Worm (Caenorhabditis elegans) whole organism, late embryonic: Measurements from ENCODE around the gene coq-8.

ENCODE experiments used
- C08G9.2 ChIP-seq: sonication (generic microtip); optimal IDR thresholded peaks from 2 replicates; lab custom pipeline; 2016; ENCODE audit warnings: mild to moderate bottlenecking, missing genetic modification characterization, moderate library complexity, missing compliant biosample characterization
- C38D4.7 ChIP-seq: fragments of 200-800 bp; sonication (Bioruptor generic); optimal IDR thresholded peaks from 2 replicates; lab custom pipeline; 2018; ENCODE audit warnings: mild to moderate bottlenecking, missing genetic modification characterization, moderate library complexity, missing compliant biosample characterization
- K02D7.2 ChIP-seq: sonication (generic microtip); optimal IDR thresholded peaks from 2 replicates; lab custom pipeline; 2017; ENCODE audit warnings: mild to moderate bottlenecking, missing genetic modification characterization, missing compliant biosample characterization
- K09A11.1 ChIP-seq: sonication (generic microtip); optimal IDR thresholded peaks from 2 replicates; lab custom pipeline; 2017; ENCODE audit warnings: antibody characterized with exemption, mild to moderate bottlenecking, missing genetic modification characterization, missing compliant biosample characterization; ENCODE audit not compliant: insufficient read depth
- T23F11.4 ChIP-seq: fragments of 200-800 bp; sonication (Bioruptor generic); optimal IDR thresholded peaks from 2 replicates; lab custom pipeline; 2018; ENCODE audit warnings: mild to moderate bottlenecking, missing genetic modification characterization, missing compliant biosample characterization
- ceh-2 ChIP-seq: sonication (generic microtip); optimal IDR thresholded peaks from 2 replicates; lab custom pipeline; 2016; ENCODE audit warnings: missing genotype, missing genetic modification characterization, missing compliant biosample characterization
- ceh-24 ChIP-seq: sonication (generic microtip); optimal IDR thresholded peaks from 2 replicates; lab custom pipeline; 2016; ENCODE audit warnings: mild to moderate bottlenecking, missing genetic modification characterization, missing compliant biosample characterization
- ceh-30 ChIP-seq: fragments of 150-350 bp; optimal IDR thresholded peaks from 2 replicates; lab custom pipeline; 2014; ENCODE audit warnings: missing biosample characterization, missing genetic modification characterization
- ceh-31 ChIP-seq: sonication (generic microtip); optimal IDR thresholded peaks from 2 replicates; lab custom pipeline; 2016; ENCODE audit warnings: missing genetic modification characterization, missing compliant biosample characterization
- ceh-45 ChIP-seq: fragments of 200-800 bp; sonication (Bioruptor generic); IDR thresholded peaks from 2 replicates; pipeline ENCODE4 v1.3.6; 2022; ENCODE audit warnings: missing genetic modification reagents, missing genetic modification characterization, missing compliant biosample characterization
- ceh-48 ChIP-seq: sonication (generic microtip); optimal IDR thresholded peaks from 2 replicates; lab custom pipeline; 2016; ENCODE audit warnings: missing genetic modification characterization, inconsistent platforms, missing compliant biosample characterization
- ceh-6 ChIP-seq: fragments of 200-800 bp; sonication (Bioruptor generic); optimal IDR thresholded peaks from 2 replicates; lab custom pipeline; 2018; ENCODE audit warnings: mild to moderate bottlenecking, missing genetic modification characterization, missing compliant biosample characterization
- ceh-9 ChIP-seq: sonication (generic microtip); optimal IDR thresholded peaks from 2 replicates; lab custom pipeline; 2016; ENCODE audit warnings: mild to moderate bottlenecking, missing genetic modification characterization, inconsistent platforms, missing compliant biosample characterization
- che-1 ChIP-seq: sonication (generic microtip); optimal IDR thresholded peaks from 2 replicates; lab custom pipeline; 2016; ENCODE audit warnings: mild to moderate bottlenecking, missing genetic modification characterization, missing compliant biosample characterization
- dve-1 ChIP-seq: sonication (generic microtip); optimal IDR thresholded peaks from 2 replicates; lab custom pipeline; 2017; ENCODE audit warnings: antibody characterized with exemption, mild to moderate bottlenecking, missing genetic modification characterization, missing compliant biosample characterization
- elt-4 ChIP-seq: sonication (generic microtip); optimal IDR thresholded peaks from 2 replicates; lab custom pipeline; 2016; ENCODE audit warnings: missing genetic modification characterization, missing compliant biosample characterization
- eyg-1 ChIP-seq: sonication (generic microtip); optimal IDR thresholded peaks from 2 replicates; lab custom pipeline; 2016; ENCODE audit warnings: missing genotype, missing genetic modification characterization, missing compliant biosample characterization
- fax-1 ChIP-seq: sonication (generic microtip); optimal IDR thresholded peaks from 2 replicates; lab custom pipeline; 2016; ENCODE audit warnings: missing genotype, missing genetic modification characterization, missing compliant biosample characterization
- fkh-6 ChIP-seq: sonication (generic microtip); optimal IDR thresholded peaks from 2 replicates; lab custom pipeline; 2016; ENCODE audit warnings: missing genetic modification characterization, missing compliant biosample characterization
- gmeb-2 ChIP-seq: sonication (generic microtip); optimal IDR thresholded peaks from 2 replicates; lab custom pipeline; 2016; ENCODE audit warnings: missing genetic modification characterization, inconsistent platforms, missing compliant biosample characterization
- hlh-13 ChIP-seq: fragments of 200-800 bp; sonication (Bioruptor generic); optimal IDR thresholded peaks from 2 replicates; lab custom pipeline; 2018; ENCODE audit warnings: mild to moderate bottlenecking, missing genetic modification characterization, missing compliant biosample characterization
- hlh-6 ChIP-seq: sonication (generic microtip); optimal IDR thresholded peaks from 2 replicates; lab custom pipeline; 2016; ENCODE audit warnings: missing genotype, missing genetic modification characterization, missing compliant biosample characterization
- lim-6 ChIP-seq: sonication (generic microtip); optimal IDR thresholded peaks from 2 replicates; lab custom pipeline; 2016; ENCODE audit warnings: missing genetic modification characterization, missing compliant biosample characterization
- lin-11 ChIP-seq: fragments of 200-800 bp; sonication (Bioruptor generic); optimal IDR thresholded peaks from 2 replicates; lab custom pipeline; 2018; ENCODE audit warnings: mild to moderate bottlenecking, missing genetic modification characterization, missing compliant biosample characterization
- madf-2 ChIP-seq: sonication (generic microtip); optimal IDR thresholded peaks from 2 replicates; lab custom pipeline; 2017; ENCODE audit warnings: missing genetic modification characterization, missing compliant biosample characterization
- mec-3 ChIP-seq: sonication (generic microtip); optimal IDR thresholded peaks from 2 replicates; lab custom pipeline; 2016; ENCODE audit warnings: borderline replicate concordance, missing genetic modification characterization, missing compliant biosample characterization
- nfya-1 ChIP-seq: sonication (generic microtip); optimal IDR thresholded peaks from 2 replicates; lab custom pipeline; 2017; ENCODE audit warnings: missing genetic modification characterization, mild to moderate bottlenecking, missing compliant biosample characterization, antibody characterized with exemption, moderate library complexity
- nhr-11 ChIP-seq: fragments of 150-350 bp; optimal IDR thresholded peaks from 2 replicates; lab custom pipeline; 2014; ENCODE audit warnings: missing biosample characterization, missing genetic modification characterization
- npax-4 ChIP-seq: sonication (generic microtip); optimal IDR thresholded peaks from 2 replicates; lab custom pipeline; 2016; ENCODE audit warnings: missing genetic modification characterization, missing compliant biosample characterization
- odd-2 ChIP-seq: sonication (generic microtip); optimal IDR thresholded peaks from 2 replicates; lab custom pipeline; 2017; ENCODE audit warnings: antibody characterized with exemption, mild to moderate bottlenecking, missing genetic modification characterization, missing compliant biosample characterization
- pat-9 ChIP-seq: fragments of 200-800 bp; sonication (Bioruptor generic); optimal IDR thresholded peaks from 2 replicates; lab custom pipeline; 2018; ENCODE audit warnings: mild to moderate bottlenecking, missing genetic modification characterization, moderate library complexity, missing compliant biosample characterization
- pax-1 ChIP-seq: fragments of 150-350 bp; optimal IDR thresholded peaks from 2 replicates; lab custom pipeline; 2014; ENCODE audit warnings: missing biosample characterization, missing genetic modification characterization
- pha-4 ChIP-seq: fragments of 150-350 bp; optimal IDR thresholded peaks from 2 replicates; lab custom pipeline; 2018; ENCODE audit warnings: missing biosample characterization, missing genetic modification reagents, missing genetic modification characterization
- ref-2 ChIP-seq: sonication (generic microtip); optimal IDR thresholded peaks from 2 replicates; lab custom pipeline; 2016; ENCODE audit warnings: missing genetic modification characterization, missing compliant biosample characterization
- sox-4 ChIP-seq: sonication (generic microtip); optimal IDR thresholded peaks from 2 replicates; lab custom pipeline; 2017; ENCODE audit warnings: mild to moderate bottlenecking, missing genetic modification characterization, inconsistent platforms, missing compliant biosample characterization
- syd-9 ChIP-seq: sonication (generic microtip); optimal IDR thresholded peaks from 2 replicates; lab custom pipeline; 2016; ENCODE audit warnings: mild to moderate bottlenecking, missing genetic modification characterization, moderate library complexity, missing compliant biosample characterization

coq-8 gene

ce11 chrIII:4899728-4900127, 36.5 kb downstream of the coq-8 start (continued):
- TF ChIP-seq nhr-11 (tag; lab: Kevin White, UChicago): no peak
- TF ChIP-seq pax-1 (tag; lab: Kevin White, UChicago): peak; percentile 45
- peak; percentile 70 for TF ChIP-seq ceh-2 (tag; lab: Kevin White, UChicago)
- no peak for TF ChIP-seq elt-4 (tag; lab: Kevin White, UChicago)
- no peak for TF ChIP-seq npax-4 (tag; lab: Kevin White, UChicago)
- peak; percentile 10 for TF ChIP-seq gmeb-2 (tag; lab: Kevin White, UChicago)
- peak; percentile 97 for TF ChIP-seq nfya-1 (tag; lab: Kevin White, UChicago)
- TF ChIP-seq sox-4 (tag; lab: Kevin White, UChicago): no peak
- peak; percentile 63 for TF ChIP-seq madf-2 (tag; lab: Kevin White, UChicago)
- TF ChIP-seq odd-2 (tag; lab: Kevin White, UChicago): no peak
- TF ChIP-seq pat-9 (tag; lab: Kevin White, UChicago): peak; percentile 46
- TF ChIP-seq K09A11.1 (tag; lab: Kevin White, UChicago): peak; percentile 33
- TF ChIP-seq che-1 (tag; lab: Kevin White, UChicago): no peak
- no peak for TF ChIP-seq hlh-13
- TF ChIP-seq ceh-24 (tag; lab: Kevin White, UChicago): no peak
- TF ChIP-seq hlh-6 (tag; lab: Kevin White, UChicago): peak; percentile 37
- TF ChIP-seq eyg-1 (tag; lab: Kevin White, UChicago): peak; percentile 25
- peak; percentile 40 for TF ChIP-seq T23F11.4 (GFP tag; lab: Kevin White, UChicago)
- peak; percentile 23 for TF ChIP-seq ceh-48 (tag; lab: Kevin White, UChicago)
- TF ChIP-seq pha-4 (tag; lab: Kevin White, UChicago): no peak
- no peak for TF ChIP-seq ceh-9 (tag; lab: Kevin White, UChicago)
- peak; percentile 53 for TF ChIP-seq ceh-6 (GFP tag; lab: Kevin White, UChicago)
- no peak for TF ChIP-seq fax-1 (tag; lab: Kevin White, UChicago)
- TF ChIP-seq K02D7.2 (tag; lab: Kevin White, UChicago): no peak
- peak; percentile 54 for TF ChIP-seq fkh-6 (tag; lab: Kevin White, UChicago)
- peak; percentile 70 for TF ChIP-seq syd-9 (tag; lab: Kevin White, UChicago)
- peak; percentile 96 for TF ChIP-seq ref-2 (tag; lab: Kevin White, UChicago)
- no peak for TF ChIP-seq ceh-45 (GFP tag; lab: Robert Waterston, UW)
- TF ChIP-seq ceh-30 (tag; lab: Kevin White, UChicago): peak; percentile 5
- TF ChIP-seq lin-11 (tag; lab: Kevin White, UChicago): no peak
- TF ChIP-seq lim-6 (tag; lab: Kevin White, UChicago): peak; percentile 79
- no peak for TF ChIP-seq mec-3 (tag; lab: Kevin White, UChicago)
- TF ChIP-seq C08G9.2 (tag; lab: Kevin White, UChicago): peak; percentile 60
- peak; percentile 93 for TF ChIP-seq dve-1 (tag; lab: Kevin White, UChicago)
- peak; percentile 98 for TF ChIP-seq ceh-31 (tag; lab: Kevin White, UChicago)

- TF ChIP-seq elt-4 (tag; lab: Kevin White, UChicago) (no peak), ceh-30 (tag; lab: Kevin White, UChicago) (no peak), ceh-2 (tag; lab: Kevin White, UChicago) (no peak)
Observed at ce11 chrIII:4900260-4900659, 37.0 kb downstream of the coq-8 start, which contains the start of gene tag-340. TSS of gene tag-340 (plus strand) at chrIII:4900508.

- no peak for TF ChIP-seq C38D4.7
Observed at ce11 chrIII:4903784-4904183, 40.6 kb downstream of the coq-8 start, which contains the start of gene kbp-2. TSS of gene kbp-2 (minus strand) at chrIII:4903884.
